Worm (Caenorhabditis elegans) whole organism, L1 larva: ENCODE data around the gene srw-142.

Experiments used
- F16B12.6 ChIP-seq: fragments of 150-350 bp; optimal IDR thresholded peaks from 2 replicates; lab custom pipeline; 2014; ENCODE audit warnings: missing biosample characterization, missing genetic modification characterization
- fos-1 ChIP-seq: fragments of 150-350 bp; optimal IDR thresholded peaks from 2 replicates; lab custom pipeline; 2014; ENCODE audit warnings: missing biosample characterization, missing genetic modification characterization
- hlh-17 ChIP-seq: fragments of 200-800 bp; sonication (Bioruptor generic); optimal IDR thresholded peaks from 2 replicates; lab custom pipeline; 2018; ENCODE audit warnings: missing genetic modification characterization, mild to moderate bottlenecking, missing compliant biosample characterization, moderate library complexity, borderline replicate concordance
- nhr-77 ChIP-seq: fragments of 150-350 bp; optimal IDR thresholded peaks from 2 replicates; lab custom pipeline; 2014; ENCODE audit warnings: missing biosample characterization, missing genetic modification characterization
- snpc-4 ChIP-seq: fragments of 150-350 bp; optimal IDR thresholded peaks from 2 replicates; lab custom pipeline; 2014; ENCODE audit warnings: missing biosample characterization, missing genetic modification characterization
- ztf-11 ChIP-seq, 2 experiments: sonication (generic microtip); optimal IDR thresholded peaks; 2 replicates each; lab custom pipeline; 2016 to 2017; ENCODE audit warnings: missing genetic modification characterization in 2 of 2, missing biosample characterization in 1 of 2, missing compliant biosample characterization in 1 of 2

DNA sequence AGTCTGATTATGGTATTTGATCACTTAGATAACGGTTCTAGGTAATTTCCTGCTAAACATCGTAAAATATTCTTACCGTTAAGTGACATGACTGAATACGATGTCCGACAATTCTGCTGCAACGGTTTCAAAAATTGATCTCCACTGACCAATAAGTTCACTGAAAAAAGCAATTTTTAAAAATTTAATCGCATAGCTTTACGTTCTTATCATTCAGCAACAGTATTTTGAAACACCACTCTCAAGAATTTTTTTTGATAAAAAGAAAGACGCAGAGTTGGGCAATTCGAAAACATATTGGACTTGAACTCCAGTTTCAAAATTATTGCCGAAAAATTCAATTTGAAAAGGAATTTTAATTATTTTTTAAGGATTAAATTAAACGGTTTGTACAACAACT lies 30.5 kb downstream of the srw-142 start, which contains the start of gene C31B8.12:
- TF ChIP-seq snpc-4 = no peak
- no peak for TF ChIP-seq ztf-11 (tag; optimal IDR thresholded peaks at IDR 0.05; lab: Kevin White, UChicago)
- no peak for TF ChIP-seq fos-1 (tag; lab: Kevin White, UChicago)
- TF ChIP-seq F16B12.6 = no peak
- TF ChIP-seq hlh-17 (GFP tag; lab: Kevin White, UChicago) = no peak
- no peak for TF ChIP-seq nhr-77 (tag; lab: Kevin White, UChicago)
